Worm (Caenorhabditis elegans) whole organism, L4 larva: ENCODE measurements around the gene C05B5.11.

Experiments
- D1046.2 ChIP-seq: fragments of 200-800 bp; sonication (Bioruptor generic); IDR thresholded peaks from 2 replicates; pipeline ENCODE4 v1.3.6; 2022; ENCODE audit warnings: missing genetic modification characterization, missing compliant biosample characterization
- ama-1 ChIP-seq: fragments of 150-350 bp; optimal IDR thresholded peaks from 2 replicates; lab custom pipeline; 2014; ENCODE audit warnings: inconsistent platforms, mixed read lengths
- daf-19 ChIP-seq: fragments of 200-800 bp; sonication (Bioruptor generic); conservative IDR thresholded peaks from 2 replicates; pipeline ENCODE4 v1.3.6; 2022; ENCODE audit warnings: missing genetic modification characterization, missing compliant biosample characterization
- lin-29 ChIP-seq: fragments of 200-800 bp; sonication (Bioruptor generic); IDR thresholded peaks from 2 replicates; pipeline ENCODE4 v1.3.6; 2022; ENCODE audit warnings: missing genetic modification reagents, missing genetic modification characterization, missing compliant biosample characterization
- lin-39 ChIP-seq: fragments of 150-350 bp; optimal IDR thresholded peaks from 2 replicates; lab custom pipeline; 2014; ENCODE audit warnings: missing biosample characterization, missing genetic modification reagents, missing genetic modification characterization
- lsy-2 ChIP-seq, 2 experiments: fragments of 150-350 bp in 1 of 2; sonication (generic microtip) in 1 of 2; optimal IDR thresholded peaks; 2 replicates each; lab custom pipeline; 2014 to 2017; ENCODE audit warnings: missing biosample characterization in 2 of 2, missing genetic modification characterization in 2 of 2
- nhr-11 ChIP-seq: fragments of 150-350 bp; optimal IDR thresholded peaks from 2 replicates; lab custom pipeline; 2014; ENCODE audit warnings: missing biosample characterization, missing genetic modification characterization
- nhr-76 ChIP-seq: fragments of 150-350 bp; optimal IDR thresholded peaks from 2 replicates; lab custom pipeline; 2014; ENCODE audit warnings: missing biosample characterization, missing genetic modification characterization
- saeg-2 ChIP-seq: fragments of 200-800 bp; sonication (Bioruptor generic); IDR thresholded peaks from 2 replicates; pipeline ENCODE4 v1.3.6; 2022; ENCODE audit warnings: missing genetic modification reagents, missing genetic modification characterization, missing compliant biosample characterization
- snpc-4 ChIP-seq: fragments of 150-350 bp; optimal IDR thresholded peaks from 2 replicates; lab custom pipeline; 2014; ENCODE audit warnings: missing biosample characterization, missing genetic modification characterization
- zfp-2 ChIP-seq: sonication (generic microtip); optimal IDR thresholded peaks from 2 replicates; lab custom pipeline; 2016; ENCODE audit warnings: mild to moderate bottlenecking, missing genetic modification characterization, missing compliant biosample characterization

ce11 chrIII:10035783-10036182, 31.5 kb downstream of the C05B5.11 start, which contains the start of gene xbx-3:
- TF ChIP-seq D1046.2 (GFP tag; lab: Robert Waterston, UW) (no peak), ama-1 (lab: Kevin White, UChicago) (no peak), snpc-4 (tag; lab: Kevin White, UChicago) (no peak), daf-19 (no peak), nhr-76 (no peak), lsy-2 (tag; optimal IDR thresholded peaks at IDR 0.05; lab: Kevin White, UChicago) (no peak), nhr-11 (tag; lab: Kevin White, UChicago) (peak; percentile 63), lin-29 (GFP tag; lab: Robert Waterston, UW) (no peak), zfp-2 (tag; lab: Kevin White, UChicago) (no peak), saeg-2 (GFP tag; lab: Robert Waterston, UW) (no peak), lin-39 (no peak)
